Fruit fly (Drosophila melanogaster) whole organism: ENCODE results near the gene CG33643.
A peak's percentile ranks its signal among the peaks of the same experiment; 100 is the strongest.

ENCODE experiments used
- CG8478 ChIP-seq: fragments of >200 bp; optimal IDR thresholded peaks from 2 replicates; lab custom pipeline; 2018; ENCODE audit warnings: inconsistent platforms
- Dll ChIP-seq: fragments of >200 bp; optimal IDR thresholded peaks from 2 replicates; lab custom pipeline; 2017
- EcR ChIP-seq, 2 experiments: fragments of >200 bp; optimal IDR thresholded peaks; 2 replicates each; lab custom pipeline; 2017; ENCODE audit warnings: missing biosample characterization in 2 of 2, missing genetic modification characterization in 2 of 2, missing genetic modification reagents in 2 of 2
- pan ChIP-seq: fragments of >200 bp; optimal IDR thresholded peaks from 2 replicates; lab custom pipeline; 2017
- psq ChIP-seq: fragments of >200 bp; optimal IDR thresholded peaks from 2 replicates; lab custom pipeline; 2017
- usp ChIP-seq: fragments of >200 bp; optimal IDR thresholded peaks from 2 replicates; lab custom pipeline; 2017; ENCODE audit warnings: missing biosample characterization, missing genetic modification characterization, mixed read lengths

- TF ChIP-seq pan (lab: Kevin White, UChicago) (no peak), usp (GFP tag; lab: Kevin White, UChicago) (no peak), CG8478 (lab: Kevin White, UChicago) (no peak), psq (lab: Kevin White, UChicago) (no peak), EcR (GFP tag; optimal IDR thresholded peaks at IDR 0.05; lab: Kevin White, UChicago) (peak in 1 of 2 experiments; percentile 8), Dll (lab: Kevin White, UChicago) (no peak)
Observed at dm6 chr2L:13514262-13514937, 16.5 kb upstream of the CG33643 start.
